Fruit fly (Drosophila melanogaster) whole organism, embryonic: ENCODE data around the gene yellow-f2.

Experiments used
- ATbp ChIP-seq: fragments of 200-800 bp; sonication (Bioruptor generic); optimal IDR thresholded peaks from 2 replicates; lab custom pipeline; 2017; ENCODE audit warnings: missing biosample characterization, mild to moderate bottlenecking, missing genetic modification characterization, missing genetic modification reagents
- Bteb2 ChIP-seq: fragments of 200-800 bp; sonication (Bioruptor generic); optimal IDR thresholded peaks from 2 replicates; lab custom pipeline; 2016; ENCODE audit warnings: missing biosample characterization, missing genetic modification characterization
- CG10431 ChIP-seq: fragments of 200-800 bp; sonication (Bioruptor generic); optimal IDR thresholded peaks from 3 replicates; lab custom pipeline; 2018; ENCODE audit warnings: missing biosample characterization, mild to moderate bottlenecking, missing genetic modification characterization
- CG11560 ChIP-seq: fragments of 200-800 bp; sonication (Bioruptor generic); IDR thresholded peaks from 3 replicates; pipeline ENCODE4 v1.3.6; 2022; ENCODE audit warnings: missing biosample characterization, missing genetic modification characterization
- CG12769 ChIP-seq: fragments of 200-800 bp; sonication (Bioruptor generic); optimal IDR thresholded peaks from 2 replicates; lab custom pipeline; 2019; ENCODE audit warnings: missing biosample characterization, mild to moderate bottlenecking, missing genetic modification characterization, moderate library complexity
- CG13424 ChIP-seq: fragments of 200-800 bp; sonication (Bioruptor generic); optimal IDR thresholded peaks from 2 replicates; lab custom pipeline; 2019; ENCODE audit warnings: missing biosample characterization, mild to moderate bottlenecking, missing genetic modification characterization, moderate library complexity
- CG14014 ChIP-seq: fragments of 200-800 bp; sonication (Bioruptor generic); IDR thresholded peaks from 2 replicates; pipeline ENCODE4 v1.3.6; 2022; ENCODE audit warnings: missing biosample characterization, missing genetic modification characterization
- CG14441 ChIP-seq: fragments of 200-800 bp; sonication (Bioruptor generic); IDR thresholded peaks from 2 replicates; pipeline ENCODE4 v1.3.6; 2022; ENCODE audit warnings: missing biosample characterization, missing genetic modification characterization
- CG15601 ChIP-seq: fragments of 200-800 bp; sonication (Bioruptor generic); optimal IDR thresholded peaks from 3 replicates; lab custom pipeline; 2019; ENCODE audit warnings: missing biosample characterization, mild to moderate bottlenecking, missing genetic modification characterization, moderate library complexity
- CG17802 ChIP-seq: fragments of 200-800 bp; sonication (Bioruptor generic); optimal IDR thresholded peaks from 2 replicates; lab custom pipeline; 2018; ENCODE audit warnings: missing biosample characterization, mild to moderate bottlenecking, missing genetic modification characterization, moderate library complexity
- CG2712 ChIP-seq: fragments of 200-800 bp; optimal IDR thresholded peaks from 3 replicates; lab custom pipeline; 2019; ENCODE audit warnings: missing biosample characterization, mild to moderate bottlenecking, missing genetic modification characterization, moderate library complexity
- CG2875 ChIP-seq: fragments of 200-800 bp; sonication (Bioruptor generic); optimal IDR thresholded peaks from 2 replicates; lab custom pipeline; 2017; ENCODE audit warnings: missing biosample characterization, mild to moderate bottlenecking, missing genetic modification characterization, missing genetic modification reagents
- CG34376 ChIP-seq: fragments of 200-800 bp; sonication (Bioruptor generic); optimal IDR thresholded peaks from 2 replicates; lab custom pipeline; 2018; ENCODE audit warnings: missing biosample characterization, mild to moderate bottlenecking, missing genetic modification characterization
- CG3847 ChIP-seq: fragments of 200-800 bp; sonication (Bioruptor generic); IDR thresholded peaks from 2 replicates; pipeline ENCODE4 v1.3.6; 2022; ENCODE audit warnings: missing biosample characterization, missing genetic modification characterization
- CG6683 ChIP-seq: fragments of 200-800 bp; sonication (Bioruptor generic); optimal IDR thresholded peaks from 2 replicates; lab custom pipeline; 2017; ENCODE audit warnings: missing biosample characterization, mild to moderate bottlenecking, missing genetic modification characterization, missing genetic modification reagents
- CG6813 ChIP-seq: fragments of 200-800 bp; sonication (Bioruptor generic); optimal IDR thresholded peaks from 2 replicates; lab custom pipeline; 2017; ENCODE audit warnings: missing biosample characterization, missing genetic modification characterization, mild to moderate bottlenecking, moderate library complexity, missing genetic modification reagents
- CG8290 ChIP-seq, 3 experiments: fragments of 200-800 bp; sonication (Bioruptor generic); optimal IDR thresholded peaks; 2 replicates each; lab custom pipeline; 2016 to 2019; ENCODE audit warnings: missing biosample characterization in 3 of 3, missing genetic modification characterization in 3 of 3, mild to moderate bottlenecking in 2 of 3, moderate library complexity in 1 of 3
- CG9876 ChIP-seq: fragments of 200-800 bp; sonication (Bioruptor generic); optimal IDR thresholded peaks from 2 replicates; lab custom pipeline; 2016; ENCODE audit warnings: missing biosample characterization, missing genetic modification characterization
- Doc2 ChIP-seq: fragments of 200-800 bp; sonication (Bioruptor generic); IDR thresholded peaks from 2 replicates; pipeline ENCODE4 v1.3.6; 2022; ENCODE audit warnings: missing biosample characterization, missing genetic modification characterization
- Doc3 ChIP-seq: fragments of 200-800 bp; sonication (Bioruptor generic); IDR thresholded peaks from 3 replicates; pipeline ENCODE4 v1.3.6; 2022; ENCODE audit warnings: missing biosample characterization, missing genetic modification characterization; ENCODE audit not compliant: partially characterized antibody
- E2f2 ChIP-seq: fragments of 200-800 bp; sonication (Bioruptor generic); IDR thresholded peaks from 2 replicates; pipeline ENCODE4 v1.3.6; 2022; ENCODE audit warnings: missing biosample characterization, missing genetic modification characterization
- Hmx ChIP-seq: fragments of 200-800 bp; sonication (Bioruptor generic); optimal IDR thresholded peaks from 2 replicates; lab custom pipeline; 2016; ENCODE audit warnings: missing biosample characterization, missing genetic modification characterization
- Kr ChIP-seq: fragments of 200-800 bp; sonication (Bioruptor generic); optimal IDR thresholded peaks from 2 replicates; lab custom pipeline; 2017; ENCODE audit warnings: missing biosample characterization, mild to moderate bottlenecking, missing genetic modification characterization
- Mrtf ChIP-seq: fragments of 200-800 bp; sonication (Bioruptor generic); IDR thresholded peaks from 3 replicates; pipeline ENCODE4 v1.3.6; 2022; ENCODE audit warnings: missing biosample characterization, missing genetic modification characterization
- NK7.1 ChIP-seq: fragments of 200-800 bp; sonication (Bioruptor generic); optimal IDR thresholded peaks from 3 replicates; lab custom pipeline; 2016; ENCODE audit warnings: missing biosample characterization, missing genetic modification characterization
- Optix ChIP-seq: fragments of 200-800 bp; sonication (Bioruptor generic); IDR thresholded peaks from 3 replicates; pipeline ENCODE4 v1.3.6; 2022; ENCODE audit warnings: missing biosample characterization, missing genetic modification characterization
- PHDP ChIP-seq: fragments of 200-800 bp; sonication (Bioruptor generic); optimal IDR thresholded peaks from 3 replicates; lab custom pipeline; 2018; ENCODE audit warnings: missing biosample characterization, mild to moderate bottlenecking, missing genetic modification characterization, moderate library complexity
- al ChIP-seq: fragments of 200-800 bp; sonication (Bioruptor generic); IDR thresholded peaks from 2 replicates; pipeline ENCODE4 v1.3.6; 2022; ENCODE audit warnings: missing biosample characterization, missing genetic modification characterization
- ash1 ChIP-seq: fragments of 200-800 bp; sonication (Bioruptor generic); optimal IDR thresholded peaks from 2 replicates; lab custom pipeline; 2018; ENCODE audit warnings: missing biosample characterization, mild to moderate bottlenecking, missing genetic modification characterization
- cg ChIP-seq: fragments of 200-800 bp; sonication (Bioruptor generic); optimal IDR thresholded peaks from 3 replicates; lab custom pipeline; 2019; ENCODE audit warnings: missing biosample characterization, mild to moderate bottlenecking, missing genetic modification characterization, moderate library complexity
- danr ChIP-seq: fragments of 200-800 bp; sonication (Bioruptor generic); IDR thresholded peaks from 2 replicates; pipeline ENCODE4 v1.3.6; 2022; ENCODE audit warnings: missing biosample characterization, missing genetic modification characterization
- dmrt11E ChIP-seq: fragments of 200-800 bp; sonication (Bioruptor generic); optimal IDR thresholded peaks from 3 replicates; lab custom pipeline; 2018; ENCODE audit warnings: missing biosample characterization, mild to moderate bottlenecking, missing genetic modification characterization, moderate library complexity
- dpn ChIP-seq, 2 experiments: fragments of 200-800 bp; sonication (Bioruptor generic); optimal IDR thresholded peaks; 3 replicates each; lab custom pipeline; 2016; ENCODE audit warnings: missing biosample characterization in 2 of 2, missing genetic modification characterization in 2 of 2
- hkb ChIP-seq, 2 experiments: fragments of 200-800 bp in 1 of 2; fragments of >200 bp in 1 of 2; sonication (Bioruptor generic) in 1 of 2; IDR thresholded peaks in 1 of 2; optimal IDR thresholded peaks in 1 of 2; 2 replicates each; pipeline versions ENCODE4 v1.3.6 to Lab custom; 2017 to 2022; ENCODE audit warnings: missing biosample characterization in 1 of 2, missing genetic modification characterization in 1 of 2
- kay ChIP-seq: fragments of 200-800 bp; sonication (Bioruptor generic); optimal IDR thresholded peaks from 2 replicates; lab custom pipeline; 2016; ENCODE audit warnings: missing biosample characterization, missing genetic modification characterization
- kni ChIP-seq: fragments of 200-800 bp; sonication (Bioruptor generic); optimal IDR thresholded peaks from 3 replicates; lab custom pipeline; 2017; ENCODE audit warnings: mild to moderate bottlenecking, missing biosample characterization, missing genetic modification reagents, missing genetic modification characterization
- nom ChIP-seq: fragments of 200-800 bp; sonication (Bioruptor generic); optimal IDR thresholded peaks from 2 replicates; lab custom pipeline; 2017; ENCODE audit warnings: missing biosample characterization, missing genetic modification characterization, mild to moderate bottlenecking, moderate library complexity, missing genetic modification reagents
- pfk ChIP-seq: fragments of 200-800 bp; sonication (Bioruptor generic); optimal IDR thresholded peaks from 2 replicates; lab custom pipeline; 2018; ENCODE audit warnings: missing biosample characterization, mild to moderate bottlenecking, missing genetic modification characterization, moderate library complexity
- prd ChIP-seq, 3 experiments: fragments of >200 bp in 2 of 3; fragments of 200-800 bp in 1 of 3; sonication (Bioruptor generic) in 1 of 3; optimal IDR thresholded peaks in 2 of 3; IDR thresholded peaks in 1 of 3; 2 replicates in 2 of 3; 3 replicates in 1 of 3; pipeline versions ENCODE4 v1.3.6 to Lab custom; 2017 to 2022; ENCODE audit warnings: missing biosample characterization in 1 of 3, missing genetic modification characterization in 1 of 3
- ro ChIP-seq: fragments of 200-800 bp; sonication (Bioruptor generic); IDR thresholded peaks from 2 replicates; pipeline ENCODE4 v1.3.6; 2022; ENCODE audit warnings: missing biosample characterization, missing genetic modification characterization
- row ChIP-seq: fragments of 200-800 bp; sonication (Bioruptor generic); IDR thresholded peaks from 3 replicates; pipeline ENCODE4 v1.3.6; 2022; ENCODE audit warnings: missing biosample characterization, missing genetic modification characterization
- slbo ChIP-seq: fragments of 200-800 bp; sonication (Bioruptor generic); IDR thresholded peaks from 2 replicates; pipeline ENCODE4 v1.3.6; 2022; ENCODE audit warnings: missing biosample characterization, missing genetic modification characterization
- stwl ChIP-seq: fragments of 200-800 bp; sonication (Bioruptor generic); optimal IDR thresholded peaks from 3 replicates; lab custom pipeline; 2018; ENCODE audit warnings: missing biosample characterization, mild to moderate bottlenecking, missing genetic modification characterization, moderate library complexity
- sug ChIP-seq: fragments of 200-800 bp; optimal IDR thresholded peaks from 2 replicates; lab custom pipeline; 2019; ENCODE audit warnings: missing biosample characterization, mild to moderate bottlenecking, missing genetic modification characterization, moderate library complexity
- ttk ChIP-seq: fragments of 200-800 bp; sonication (Bioruptor generic); IDR thresholded peaks from 2 replicates; pipeline ENCODE4 v2.1.2; 2022; ENCODE audit warnings: missing biosample characterization, missing genetic modification characterization
- vfl ChIP-seq: fragments of 200-800 bp; sonication (Bioruptor generic); optimal IDR thresholded peaks from 2 replicates; lab custom pipeline; 2016; ENCODE audit warnings: missing biosample characterization, missing genetic modification characterization
- vnd ChIP-seq: fragments of 200-800 bp; sonication (Bioruptor generic); IDR thresholded peaks from 3 replicates; pipeline ENCODE4 v1.3.6; 2022; ENCODE audit warnings: missing biosample characterization, missing genetic modification characterization; ENCODE audit not compliant: partially characterized antibody
- zfh2 ChIP-seq: fragments of 200-800 bp; sonication (Bioruptor generic); optimal IDR thresholded peaks from 2 replicates; lab custom pipeline; 2016; ENCODE audit warnings: missing biosample characterization, missing genetic modification characterization

yellow-f2 gene

DNA sequence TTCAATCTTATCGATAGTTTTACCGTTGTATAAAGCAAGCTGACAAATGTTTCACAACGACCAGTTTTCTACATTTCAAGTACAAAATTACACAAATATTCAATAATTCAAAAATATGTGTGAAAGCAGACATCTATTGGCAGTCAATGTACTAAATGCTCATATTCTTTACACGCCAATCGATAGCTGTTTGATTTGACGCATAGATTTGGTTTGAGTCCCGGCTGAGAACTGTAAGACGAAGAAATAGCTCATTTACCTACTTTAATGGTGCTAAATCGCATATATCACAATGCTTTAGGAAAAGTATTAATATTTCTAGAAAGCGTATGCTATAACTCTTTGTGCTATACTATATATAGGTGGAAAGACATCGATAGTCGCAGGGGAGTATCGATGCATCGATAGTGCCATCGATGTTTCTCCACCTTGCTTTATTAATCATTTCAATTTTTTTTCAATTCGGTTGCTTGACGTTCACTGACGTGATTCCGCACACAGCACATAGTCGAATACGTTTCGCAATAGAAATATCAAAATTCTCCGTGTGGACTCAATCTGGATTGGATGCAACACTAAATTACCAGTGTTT, 14.2 kb downstream of the yellow-f2 start, which contains the start of gene Paip2 (continued):
- peak; percentile 77 for TF ChIP-seq CG15601 (tag; lab: Kevin White, UChicago)
- TF ChIP-seq nom (GFP tag; lab: Kevin White, UChicago): no peak
- no peak for TF ChIP-seq Kr (GFP tag; lab: Kevin White, UChicago)
- TF ChIP-seq al (GFP tag; lab: Robert Waterston, UW): 0 out of 2 replicates have a peak, but pooled peaks have one; percentile 24
- TF ChIP-seq Mrtf: no peak
- no peak for TF ChIP-seq Bteb2
- TF ChIP-seq CG34376: peak; percentile 44
- TF ChIP-seq ro (GFP tag; lab: Robert Waterston, UW): no peak
- peak; percentile 10 for TF ChIP-seq CG13424 (tag; lab: Kevin White, UChicago)
- no peak for TF ChIP-seq Optix (GFP tag; lab: Robert Waterston, UW)
- TF ChIP-seq CG8290 (GFP tag; optimal IDR thresholded peaks at IDR 0.05; lab: Kevin White, UChicago): no peak
- TF ChIP-seq CG8290 (tag; optimal IDR thresholded peaks at IDR 0.05; lab: Kevin White, UChicago): peak in 1 of 2 experiments; percentile 38
- TF ChIP-seq danr (GFP tag; lab: Robert Waterston, UW): no peak
- TF ChIP-seq vfl (GFP tag; lab: Kevin White, UChicago): no peak
- no peak for TF ChIP-seq hkb (optimal IDR thresholded peaks at IDR 0.05; lab: Kevin White, UChicago)
- 0 out of 2 replicates have a peak, but pooled peaks have one; percentile 25 for TF ChIP-seq hkb (GFP tag; IDR thresholded peaks at IDR 0.05; lab: Robert Waterston, UW)
- no peak for TF ChIP-seq CG10431 (GFP tag; lab: Kevin White, UChicago)
- no peak; the same call in 1 of the 2 replicates for TF ChIP-seq CG14014 (GFP tag; lab: Robert Waterston, UW)
- TF ChIP-seq sug (tag; lab: Kevin White, UChicago): peak; percentile 52
- peak; percentile 95 for TF ChIP-seq E2f2
- no peak for TF ChIP-seq slbo (GFP tag; lab: Robert Waterston, UW)
- no peak for TF ChIP-seq CG9876
- no peak for TF ChIP-seq Hmx
- TF ChIP-seq cg (GFP tag; lab: Kevin White, UChicago): no peak
- no peak for TF ChIP-seq kni
- no peak for TF ChIP-seq CG14441 (GFP tag; lab: Robert Waterston, UW)
- peak; percentile 24 for TF ChIP-seq CG12769 (tag; lab: Kevin White, UChicago)
- no peak for TF ChIP-seq Doc2
- peak; percentile 17 for TF ChIP-seq kay (GFP tag; lab: Kevin White, UChicago)
- no peak for TF ChIP-seq ttk (GFP tag; lab: Robert Waterston, UW)
- no peak for TF ChIP-seq zfh2
- TF ChIP-seq CG6813 (GFP tag; lab: Kevin White, UChicago): no peak
- peak; percentile 28 for TF ChIP-seq CG3847 (GFP tag; lab: Robert Waterston, UW)
- no peak for TF ChIP-seq prd (optimal IDR thresholded peaks at IDR 0.05; lab: Kevin White, UChicago)
- no peak for TF ChIP-seq prd (GFP tag; IDR thresholded peaks at IDR 0.05; lab: Robert Waterston, UW)
- TF ChIP-seq dmrt11E (tag; lab: Kevin White, UChicago): peak; percentile 23
- peak in 1 of 2 experiments; percentile 5 for TF ChIP-seq dpn (GFP tag; optimal IDR thresholded peaks at IDR 0.05; lab: Kevin White, UChicago)
- no peak for TF ChIP-seq ash1 (GFP tag; lab: Kevin White, UChicago)
- TF ChIP-seq row (GFP tag; lab: Robert Waterston, UW): 0 out of 3 replicates have a peak, but pooled peaks have one; percentile 21
- peak; percentile 61; the same call in 2 of the 3 replicates for TF ChIP-seq CG11560
- TF ChIP-seq CG2712 (tag; lab: Kevin White, UChicago): peak; percentile 60
- peak; percentile 69 for TF ChIP-seq stwl
- TF ChIP-seq CG6683: no peak
- peak; percentile 98 for TF ChIP-seq vnd
- TF ChIP-seq ATbp: no peak
- TF ChIP-seq NK7.1: no peak
- no peak for TF ChIP-seq pfk (GFP tag; lab: Kevin White, UChicago)
- no peak for TF ChIP-seq PHDP
- TF ChIP-seq Doc3 (GFP tag; lab: Robert Waterston, UW): peak; percentile 98
- no peak for TF ChIP-seq CG2875 (GFP tag; lab: Kevin White, UChicago)
- TF ChIP-seq CG17802 (tag; lab: Kevin White, UChicago): no peak
